Fruit fly (Drosophila melanogaster): ENCODE data around the gene Pfrx.

Pfrx gene

DNA sequence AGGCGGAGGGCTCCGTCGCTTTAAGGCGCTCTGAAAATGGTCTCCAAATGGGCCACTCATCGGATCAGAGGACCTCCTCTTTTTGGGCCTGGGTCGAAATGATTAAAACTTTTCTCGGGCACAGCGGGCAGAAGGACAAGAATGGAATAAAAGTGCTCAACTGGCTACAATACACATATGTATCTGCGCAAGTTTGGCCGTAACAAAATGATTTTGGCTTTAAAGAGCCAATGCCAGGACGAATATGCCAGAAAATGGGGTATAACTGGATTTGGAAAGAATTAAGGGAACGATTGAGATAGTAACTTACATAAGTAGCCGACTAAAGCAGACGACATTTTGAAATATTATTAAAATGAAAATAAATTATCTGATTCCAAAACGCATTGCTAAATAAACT, 52.1 kb downstream of the Pfrx start, which contains the start of gene CG32532:
TSS of gene CG32532 (minus strand) at position 101 of the 400 bp plus-strand sequence.
- TF ChIP-seq CG34367 (tag; optimal IDR thresholded peaks at IDR 0.05): no peak
- TF ChIP-seq CG8159 (tag; optimal IDR thresholded peaks at IDR 0.05): no peak
- TF ChIP-seq CG13204 (GFP tag; optimal IDR thresholded peaks at IDR 0.05): no peak
- TF ChIP-seq Pif1A (GFP tag; optimal IDR thresholded peaks at IDR 0.05): no peak
- TF ChIP-seq CG15710 (tag; optimal IDR thresholded peaks at IDR 0.05): no peak
- no peak for TF ChIP-seq CG12605 (GFP tag; IDR thresholded peaks at IDR 0.05)
- no peak for TF ChIP-seq EcR (GFP tag; optimal IDR thresholded peaks at IDR 0.05)
- no peak for TF ChIP-seq gl (tag; optimal IDR thresholded peaks at IDR 0.05)
- no peak for TF ChIP-seq CG10348 (GFP tag; IDR thresholded peaks at IDR 0.05)
- no peak for TF ChIP-seq rn (GFP tag; IDR thresholded peaks at IDR 0.05)
- no peak for TF ChIP-seq CG4496 (GFP tag; IDR thresholded peaks at IDR 0.05)
- no peak for TF ChIP-seq CG8301 (tag; optimal IDR thresholded peaks at IDR 0.05)

DNA sequence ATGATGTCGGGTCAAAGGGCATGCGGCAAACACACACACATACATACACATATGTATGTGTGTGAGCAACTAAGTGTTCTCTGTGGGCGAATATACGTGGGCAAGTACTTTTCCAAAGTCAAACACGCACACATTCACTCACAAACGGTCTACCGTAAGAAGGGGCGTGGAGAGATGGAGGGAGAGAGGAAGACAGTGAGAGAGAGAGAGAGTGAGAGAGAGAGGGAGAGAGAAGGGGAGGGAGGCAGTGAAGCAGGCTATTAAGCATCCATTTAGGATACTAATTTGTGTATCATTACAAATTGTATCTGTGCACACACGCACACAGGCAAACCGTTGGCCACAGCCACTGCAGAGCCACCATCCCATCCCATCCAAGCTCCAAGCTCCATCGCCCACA, 53.1 kb downstream of the Pfrx start:
- TF ChIP-seq EcR (GFP tag; optimal IDR thresholded peaks at IDR 0.05) (no peak), CG12605 (GFP tag; IDR thresholded peaks at IDR 0.05) (no peak), CG10348 (GFP tag; IDR thresholded peaks at IDR 0.05) (no peak), rn (GFP tag; IDR thresholded peaks at IDR 0.05) (no peak)

DNA sequence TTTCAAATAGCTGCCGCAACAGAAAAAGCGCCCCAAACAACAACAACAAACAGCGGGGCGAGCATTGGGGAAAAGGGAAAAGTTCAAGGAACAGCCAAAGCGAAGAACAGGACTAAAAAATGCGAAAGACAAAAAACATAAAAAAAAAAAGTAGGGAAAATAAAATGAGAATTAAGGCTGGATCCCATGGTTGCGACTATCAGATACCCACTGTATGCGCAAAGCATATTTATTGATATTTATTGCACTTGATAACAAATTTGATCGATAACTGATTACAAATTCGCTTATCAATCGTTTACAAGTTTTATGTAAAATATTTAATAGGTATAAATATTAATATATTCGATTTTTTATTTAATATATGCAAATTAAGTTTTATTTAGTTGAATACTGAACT, 54.3 kb downstream of the Pfrx start:
- TF ChIP-seq CG14655 (GFP tag; optimal IDR thresholded peaks at IDR 0.05) (no peak), fd96Ca (GFP tag; IDR thresholded peaks at IDR 0.05) (no peak), CG8159 (tag; optimal IDR thresholded peaks at IDR 0.05) (no peak), CG34367 (tag; optimal IDR thresholded peaks at IDR 0.05) (no peak), CG4496 (GFP tag; IDR thresholded peaks at IDR 0.05) (no peak), gl (tag; optimal IDR thresholded peaks at IDR 0.05) (no peak), Ets98B (GFP tag; IDR thresholded peaks at IDR 0.05) (no peak), CG12605 (GFP tag; IDR thresholded peaks at IDR 0.05) (no peak), CG15710 (tag; optimal IDR thresholded peaks at IDR 0.05) (no peak), CG9948 (tag; optimal IDR thresholded peaks at IDR 0.05) (no peak), CG32121 (GFP tag; IDR thresholded peaks at IDR 0.05) (no peak), rn (GFP tag; IDR thresholded peaks at IDR 0.05) (no peak), CG8301 (tag; optimal IDR thresholded peaks at IDR 0.05) (no peak), Snoo (tag; optimal IDR thresholded peaks at IDR 0.05) (no peak), CG17806 (tag; optimal IDR thresholded peaks at IDR 0.05) (no peak), D1 (tag; optimal IDR thresholded peaks at IDR 0.05) (no peak), CG10348 (GFP tag; IDR thresholded peaks at IDR 0.05) (no peak)
